Worm (Caenorhabditis elegans) whole organism, mixed stage, embryonic: ENCODE data around the gene cwp-2.

Experiments used
- bed-3 ChIP-seq: fragments of 200-800 bp; sonication (Bioruptor generic); optimal IDR thresholded peaks from 3 replicates; lab custom pipeline; 2018; ENCODE audit warnings: mild to moderate bottlenecking, missing genetic modification characterization, moderate library complexity, missing compliant biosample characterization
- blmp-1 ChIP-seq: fragments of 150-350 bp; optimal IDR thresholded peaks from 2 replicates; lab custom pipeline; 2014; ENCODE audit warnings: missing biosample characterization, missing genetic modification characterization
- ceh-39 ChIP-seq: fragments of 150-350 bp; optimal IDR thresholded peaks from 2 replicates; lab custom pipeline; 2014; ENCODE audit warnings: missing biosample characterization, missing genetic modification characterization
- ceh-83 ChIP-seq: fragments of 200-800 bp; sonication (Bioruptor generic); optimal IDR thresholded peaks from 2 replicates; lab custom pipeline; 2018; ENCODE audit warnings: mild to moderate bottlenecking, missing genetic modification characterization, missing compliant biosample characterization
- ces-1 ChIP-seq: fragments of 150-350 bp; optimal IDR thresholded peaks from 2 replicates; lab custom pipeline; 2014; ENCODE audit warnings: missing biosample characterization, missing genetic modification reagents, missing genetic modification characterization
- cnd-1 ChIP-seq: fragments of 200-800 bp; sonication (Bioruptor generic); optimal IDR thresholded peaks from 2 replicates; lab custom pipeline; 2018; ENCODE audit warnings: mild to moderate bottlenecking, missing genetic modification characterization, missing compliant biosample characterization
- drap-1 ChIP-seq: fragments of 200-800 bp; sonication (Bioruptor generic); optimal IDR thresholded peaks from 3 replicates; lab custom pipeline; 2018; ENCODE audit warnings: mild to moderate bottlenecking, missing genetic modification characterization, missing compliant biosample characterization
- elt-1 ChIP-seq: sonication (generic microtip); optimal IDR thresholded peaks from 2 replicates; lab custom pipeline; 2017; ENCODE audit warnings: missing genetic modification characterization, mild to moderate bottlenecking, missing compliant biosample characterization, antibody characterized with exemption, moderate library complexity, borderline replicate concordance; ENCODE audit not compliant: insufficient read depth
- elt-3 ChIP-seq: fragments of 150-350 bp; optimal IDR thresholded peaks from 2 replicates; lab custom pipeline; 2014; ENCODE audit warnings: missing biosample characterization, missing genetic modification characterization
- flh-1 ChIP-seq: fragments of 200-800 bp; sonication (Bioruptor generic); optimal IDR thresholded peaks from 2 replicates; lab custom pipeline; 2018; ENCODE audit warnings: mild to moderate bottlenecking, missing genetic modification characterization, moderate library complexity, missing compliant biosample characterization
- ham-2 ChIP-seq: fragments of 200-800 bp; sonication (Bioruptor generic); optimal IDR thresholded peaks from 2 replicates; lab custom pipeline; 2018; ENCODE audit warnings: mild to moderate bottlenecking, missing genetic modification characterization, missing compliant biosample characterization
- lin-13 ChIP-seq: fragments of 150-350 bp; optimal IDR thresholded peaks from 2 replicates; lab custom pipeline; 2014; ENCODE audit warnings: missing biosample characterization, missing genetic modification characterization
- lin-32 ChIP-seq: fragments of 200-800 bp; sonication (Bioruptor generic); optimal IDR thresholded peaks from 2 replicates; lab custom pipeline; 2018; ENCODE audit warnings: mild to moderate bottlenecking, missing genetic modification characterization, missing compliant biosample characterization
- lsy-2 ChIP-seq: fragments of 150-350 bp; optimal IDR thresholded peaks from 2 replicates; lab custom pipeline; 2014; ENCODE audit warnings: missing biosample characterization, missing genetic modification characterization
- mep-1 ChIP-seq: fragments of 150-350 bp; optimal IDR thresholded peaks from 2 replicates; lab custom pipeline; 2017; ENCODE audit warnings: missing biosample characterization, missing genetic modification reagents, missing genetic modification characterization, inconsistent platforms
- mls-2 ChIP-seq: sonication (generic microtip); optimal IDR thresholded peaks from 2 replicates; lab custom pipeline; 2016; ENCODE audit warnings: mild to moderate bottlenecking, missing genetic modification characterization, moderate library complexity, missing compliant biosample characterization
- nhr-2 ChIP-seq: fragments of 150-350 bp; optimal IDR thresholded peaks from 2 replicates; lab custom pipeline; 2014; ENCODE audit warnings: missing biosample characterization, missing genetic modification characterization
- nhr-237 ChIP-seq: fragments of 150-350 bp; optimal IDR thresholded peaks from 2 replicates; lab custom pipeline; 2014; ENCODE audit warnings: missing biosample characterization, missing genetic modification characterization
- nhr-28 ChIP-seq: fragments of 150-350 bp; optimal IDR thresholded peaks from 2 replicates; lab custom pipeline; 2014; ENCODE audit warnings: missing biosample characterization, missing genetic modification characterization
- nhr-76 ChIP-seq: sonication (generic microtip); optimal IDR thresholded peaks from 2 replicates; lab custom pipeline; 2017; ENCODE audit warnings: missing biosample characterization, missing genetic modification characterization
- pha-4 ChIP-seq: fragments of 150-350 bp; optimal IDR thresholded peaks from 2 replicates; lab custom pipeline; 2018; ENCODE audit warnings: missing biosample characterization, missing genetic modification reagents, missing genetic modification characterization
- sem-2 ChIP-seq: fragments of 200-800 bp; sonication (Bioruptor generic); optimal IDR thresholded peaks from 2 replicates; lab custom pipeline; 2018; ENCODE audit warnings: mild to moderate bottlenecking, missing genetic modification characterization, missing compliant biosample characterization
- snpc-4 ChIP-seq: fragments of 150-350 bp; optimal IDR thresholded peaks from 2 replicates; lab custom pipeline; 2014; ENCODE audit warnings: missing biosample characterization, missing genetic modification characterization
- sptf-1 ChIP-seq: sonication (generic microtip); optimal IDR thresholded peaks from 2 replicates; lab custom pipeline; 2017; ENCODE audit warnings: mild to moderate bottlenecking, missing genetic modification characterization, moderate library complexity, missing compliant biosample characterization
- tbx-8 ChIP-seq: fragments of 200-800 bp; sonication (Bioruptor generic); optimal IDR thresholded peaks from 2 replicates; lab custom pipeline; 2018; ENCODE audit warnings: mild to moderate bottlenecking, missing genetic modification characterization, moderate library complexity, missing compliant biosample characterization
- unc-120 ChIP-seq: sonication (generic microtip); optimal IDR thresholded peaks from 2 replicates; lab custom pipeline; 2017; ENCODE audit warnings: missing genetic modification characterization, missing compliant biosample characterization; ENCODE audit not compliant: poor library complexity, severe bottlenecking
- unc-39 ChIP-seq: fragments of 150-350 bp; optimal IDR thresholded peaks from 2 replicates; lab custom pipeline; 2014; ENCODE audit warnings: missing biosample characterization, missing genetic modification characterization
- unc-62 ChIP-seq: fragments of 150-350 bp; optimal IDR thresholded peaks from 2 replicates; lab custom pipeline; 2014; ENCODE audit warnings: missing biosample characterization, missing genetic modification reagents, missing genetic modification characterization
- zip-8 ChIP-seq: fragments of 150-350 bp; optimal IDR thresholded peaks from 2 replicates; lab custom pipeline; 2014; ENCODE audit warnings: missing biosample characterization, missing genetic modification characterization

The cwp-2 gene

ce11 chrV:4842544-4842943 lies at the start of gene cwp-2, which contains the start of gene cwp-3:
Gene cwp-2, minus strand, starts transcription at chrV:4842644.
Gene cwp-3, plus strand, starts transcription at chrV:4842836.
- TF ChIP-seq lin-32 (GFP tag; lab: Kevin White, UChicago) (no peak), lin-13 (tag; lab: Kevin White, UChicago) (no peak), tbx-8 (GFP tag; lab: Kevin White, UChicago) (no peak), snpc-4 (tag; lab: Kevin White, UChicago) (no peak), unc-62 (GFP tag; lab: Kevin White, UChicago) (no peak), cnd-1 (no peak), nhr-2 (tag; lab: Kevin White, UChicago) (no peak), flh-1 (GFP tag; lab: Kevin White, UChicago) (no peak), ham-2 (GFP tag; lab: Kevin White, UChicago) (no peak), nhr-76 (no peak), drap-1 (GFP tag; lab: Kevin White, UChicago) (no peak), blmp-1 (no peak)

ce11 chrV:4891305-4891704 lies 48.9 kb upstream of the cwp-2 start:
- no peak for TF ChIP-seq ces-1 (GFP tag; lab: Kevin White, UChicago)
- TF ChIP-seq drap-1 (GFP tag; lab: Kevin White, UChicago), result no peak
- TF ChIP-seq sem-2 (GFP tag; lab: Kevin White, UChicago), result no peak
- TF ChIP-seq lsy-2 (tag; lab: Kevin White, UChicago), result no peak
- TF ChIP-seq nhr-76, result no peak
- TF ChIP-seq elt-3, result no peak
- TF ChIP-seq unc-120, result no peak
- TF ChIP-seq mls-2 (tag; lab: Kevin White, UChicago), result no peak
- no peak for TF ChIP-seq ceh-39

- TF ChIP-seq tbx-8 (GFP tag; lab: Kevin White, UChicago), result no peak
- no peak for TF ChIP-seq ceh-39
- TF ChIP-seq ceh-83 (GFP tag; lab: Kevin White, UChicago), result no peak
- TF ChIP-seq zip-8 (tag; lab: Kevin White, UChicago), result no peak
- no peak for TF ChIP-seq elt-1 (tag; lab: Kevin White, UChicago)
- TF ChIP-seq blmp-1, result no peak
Measured at ce11 chrV:4890781-4891180, 48.3 kb upstream of the cwp-2 start.

- TF ChIP-seq mep-1 (tag; lab: Kevin White, UChicago) (no peak), lsy-2 (tag; lab: Kevin White, UChicago) (peak; percentile 50), nhr-237 (tag; lab: Kevin White, UChicago) (no peak), elt-3 (no peak), ham-2 (GFP tag; lab: Kevin White, UChicago) (no peak), snpc-4 (tag; lab: Kevin White, UChicago) (no peak), bed-3 (GFP tag; lab: Kevin White, UChicago) (no peak), ces-1 (GFP tag; lab: Kevin White, UChicago) (no peak)
Measured at ce11 chrV:4889976-4890479, 47.6 kb upstream of the cwp-2 start, which contains the start of gene T19H12.2. Gene T19H12.2, plus strand, starts transcription at chrV:4890429.

- TF ChIP-seq lin-32 (GFP tag; lab: Kevin White, UChicago), result no peak
- no peak for TF ChIP-seq sptf-1 (tag; lab: Kevin White, UChicago)
- no peak for TF ChIP-seq unc-120
Measured at ce11 chrV:4889477-4889876, 47.0 kb upstream of the cwp-2 start, which contains the start of gene ugt-12. Gene ugt-12, minus strand, starts transcription at chrV:4889629.

- TF ChIP-seq nhr-28 (no peak), blmp-1 (no peak), flh-1 (GFP tag; lab: Kevin White, UChicago) (no peak), ham-2 (GFP tag; lab: Kevin White, UChicago) (no peak), sem-2 (GFP tag; lab: Kevin White, UChicago) (no peak), zip-8 (tag; lab: Kevin White, UChicago) (no peak), pha-4 (tag; lab: Kevin White, UChicago) (no peak), unc-62 (GFP tag; lab: Kevin White, UChicago) (no peak), tbx-8 (GFP tag; lab: Kevin White, UChicago) (no peak), snpc-4 (tag; lab: Kevin White, UChicago) (no peak), unc-39 (no peak), ceh-39 (no peak), bed-3 (GFP tag; lab: Kevin White, UChicago) (no peak), ces-1 (GFP tag; lab: Kevin White, UChicago) (no peak), lin-32 (GFP tag; lab: Kevin White, UChicago) (no peak)
Measured at ce11 chrV:4885372-4885771, 42.9 kb upstream of the cwp-2 start, which contains the start of gene T19H12.3. Gene T19H12.3, plus strand, starts transcription at chrV:4885672.
